Fruit fly (Drosophila melanogaster) whole organism, embryonic: ENCODE results near the gene Actn.

Experiments used
- Aef1 ChIP-seq: fragments of 200-800 bp; sonication (Bioruptor generic); IDR thresholded peaks from 3 replicates; pipeline ENCODE4 v1.3.6; 2022; ENCODE audit warnings: missing biosample characterization, missing genetic modification characterization
- Bteb2 ChIP-seq: fragments of 200-800 bp; sonication (Bioruptor generic); optimal IDR thresholded peaks from 2 replicates; lab custom pipeline; 2016; ENCODE audit warnings: missing biosample characterization, missing genetic modification characterization
- C15 ChIP-seq: fragments of 200-800 bp; sonication (Bioruptor generic); IDR thresholded peaks from 3 replicates; pipeline ENCODE4 v1.3.6; 2022; ENCODE audit warnings: missing biosample characterization, missing genetic modification characterization
- CG10209 ChIP-seq: fragments of 200-800 bp; sonication (Bioruptor generic); optimal IDR thresholded peaks from 3 replicates; lab custom pipeline; 2017; ENCODE audit warnings: missing biosample characterization, mild to moderate bottlenecking, missing genetic modification characterization, missing genetic modification reagents
- CG10274 ChIP-seq: fragments of 200-800 bp; sonication (Bioruptor generic); optimal IDR thresholded peaks from 3 replicates; lab custom pipeline; 2017; ENCODE audit warnings: missing biosample characterization, mild to moderate bottlenecking, missing genetic modification characterization
- CG10366 ChIP-seq: fragments of 200-800 bp; sonication (Bioruptor generic); IDR thresholded peaks from 2 replicates; pipeline ENCODE4 v1.3.6; 2022; ENCODE audit warnings: missing biosample characterization, missing genetic modification characterization
- CG11093 ChIP-seq: fragments of 200-800 bp; sonication (Bioruptor generic); IDR thresholded peaks from 3 replicates; pipeline ENCODE4 v1.3.6; 2022; ENCODE audit warnings: missing biosample characterization, missing genetic modification characterization
- CG13894 ChIP-seq: fragments of 200-800 bp; sonication (Bioruptor generic); optimal IDR thresholded peaks from 3 replicates; lab custom pipeline; 2018; ENCODE audit warnings: missing biosample characterization, mild to moderate bottlenecking, missing genetic modification characterization, moderate library complexity
- CG15011 ChIP-seq: fragments of 200-800 bp; sonication (Bioruptor generic); optimal IDR thresholded peaks from 3 replicates; lab custom pipeline; 2018; ENCODE audit warnings: missing biosample characterization, mild to moderate bottlenecking, missing genetic modification characterization
- CG1529 ChIP-seq: fragments of 200-800 bp; sonication (Bioruptor generic); optimal IDR thresholded peaks from 3 replicates; lab custom pipeline; 2018; ENCODE audit warnings: missing biosample characterization, missing genetic modification characterization
- CG2129 ChIP-seq: fragments of 200-800 bp; sonication (Bioruptor generic); IDR thresholded peaks from 2 replicates; pipeline ENCODE4 v1.3.6; 2022; ENCODE audit warnings: missing biosample characterization, missing genetic modification characterization; ENCODE audit not compliant: partially characterized antibody
- CG2875 ChIP-seq: fragments of 200-800 bp; sonication (Bioruptor generic); optimal IDR thresholded peaks from 2 replicates; lab custom pipeline; 2017; ENCODE audit warnings: missing biosample characterization, mild to moderate bottlenecking, missing genetic modification characterization, missing genetic modification reagents
- CG4404 ChIP-seq: fragments of 200-800 bp; sonication (Bioruptor generic); IDR thresholded peaks from 2 replicates; pipeline ENCODE4 v1.3.6; 2022; ENCODE audit warnings: missing biosample characterization, missing genetic modification characterization
- CG4730 ChIP-seq: fragments of 200-800 bp; sonication (Bioruptor generic); IDR thresholded peaks from 2 replicates; pipeline ENCODE4 v1.3.6; 2022; ENCODE audit warnings: missing biosample characterization, missing genetic modification characterization
- CG6175 ChIP-seq: fragments of 200-800 bp; sonication (Bioruptor generic); IDR thresholded peaks from 3 replicates; pipeline ENCODE4 v1.3.6; 2022; ENCODE audit warnings: missing biosample characterization, missing genetic modification characterization
- CG6765 ChIP-seq: fragments of 200-800 bp; sonication (Bioruptor generic); optimal IDR thresholded peaks from 3 replicates; lab custom pipeline; 2017; ENCODE audit warnings: missing biosample characterization, mild to moderate bottlenecking, missing genetic modification characterization
- CG7271 ChIP-seq: fragments of 200-800 bp; sonication (Bioruptor generic); optimal IDR thresholded peaks from 2 replicates; lab custom pipeline; 2018; ENCODE audit warnings: missing biosample characterization, mild to moderate bottlenecking, missing genetic modification characterization, moderate library complexity
- CG7786 ChIP-seq: fragments of 200-800 bp; sonication (Bioruptor generic); optimal IDR thresholded peaks from 2 replicates; lab custom pipeline; 2016; ENCODE audit warnings: missing biosample characterization, missing genetic modification characterization
- CG9727 ChIP-seq: fragments of 200-800 bp; sonication (Bioruptor generic); optimal IDR thresholded peaks from 3 replicates; lab custom pipeline; 2017; ENCODE audit warnings: missing biosample characterization, mild to moderate bottlenecking, missing genetic modification characterization
- CkIIα-i1 ChIP-seq: fragments of 200-800 bp; sonication (Bioruptor generic); IDR thresholded peaks from 2 replicates; pipeline ENCODE4 v1.3.6; 2022; ENCODE audit warnings: missing biosample characterization, missing genetic modification characterization
- Eip74EF ChIP-seq, 2 experiments: fragments of 200-800 bp in 1 of 2; fragments of >200 bp in 1 of 2; sonication (Bioruptor generic) in 1 of 2; optimal IDR thresholded peaks; 2 replicates each; lab custom pipeline; 2017 to 2019; ENCODE audit warnings: missing biosample characterization in 2 of 2, missing genetic modification characterization in 2 of 2, mild to moderate bottlenecking in 1 of 2, moderate library complexity in 1 of 2
- Ets97D ChIP-seq: fragments of 200-800 bp; sonication (Bioruptor generic); optimal IDR thresholded peaks from 3 replicates; lab custom pipeline; 2016; ENCODE audit warnings: missing biosample characterization, missing genetic modification characterization
- Fer1 ChIP-seq: fragments of 200-800 bp; sonication (Bioruptor generic); optimal IDR thresholded peaks from 2 replicates; lab custom pipeline; 2017; ENCODE audit warnings: missing biosample characterization, mild to moderate bottlenecking, missing genetic modification characterization
- GATAe ChIP-seq: fragments of 200-800 bp; sonication (Bioruptor generic); conservative IDR thresholded peaks from 2 replicates; pipeline ENCODE4 v1.3.6; 2022; ENCODE audit warnings: missing biosample characterization, missing genetic modification characterization
- Gsc ChIP-seq: fragments of 200-800 bp; sonication (Bioruptor generic); IDR thresholded peaks from 2 replicates; pipeline ENCODE4 v1.3.6; 2022; ENCODE audit warnings: missing biosample characterization, missing genetic modification characterization
- HmgD ChIP-seq: fragments of 200-800 bp; sonication (Bioruptor generic); optimal IDR thresholded peaks from 3 replicates; lab custom pipeline; 2016; ENCODE audit warnings: missing biosample characterization, missing genetic modification characterization
- HmgZ ChIP-seq: fragments of 200-800 bp; sonication (Bioruptor generic); optimal IDR thresholded peaks from 2 replicates; lab custom pipeline; 2018; ENCODE audit warnings: missing biosample characterization, mild to moderate bottlenecking, missing genetic modification characterization
- Hr78 ChIP-seq, 2 experiments: fragments of 200-800 bp in 1 of 2; fragments of >200 bp in 1 of 2; sonication (Bioruptor generic) in 1 of 2; optimal IDR thresholded peaks; 2 replicates each; lab custom pipeline; 2017 to 2019; ENCODE audit warnings: missing biosample characterization in 2 of 2, missing genetic modification characterization in 2 of 2, mild to moderate bottlenecking in 1 of 2, moderate library complexity in 1 of 2
- NC2α ChIP-seq: fragments of 200-800 bp; sonication (Bioruptor generic); optimal IDR thresholded peaks from 2 replicates; lab custom pipeline; 2016; ENCODE audit warnings: missing biosample characterization, missing genetic modification characterization
- NFAT ChIP-seq: fragments of 200-800 bp; sonication (Bioruptor generic); IDR thresholded peaks from 2 replicates; pipeline ENCODE4 v1.3.6; 2022; ENCODE audit warnings: missing biosample characterization, missing genetic modification characterization
- Oaz ChIP-seq: fragments of 200-800 bp; sonication (Bioruptor generic); IDR thresholded peaks from 2 replicates; pipeline ENCODE4 v1.3.6; 2022; ENCODE audit warnings: missing biosample characterization, missing genetic modification characterization
- Sry-β ChIP-seq: fragments of 200-800 bp; sonication (Bioruptor generic); optimal IDR thresholded peaks from 2 replicates; lab custom pipeline; 2018; ENCODE audit warnings: missing biosample characterization, mild to moderate bottlenecking, missing genetic modification characterization, moderate library complexity
- YL-1 ChIP-seq: fragments of 200-800 bp; sonication (Bioruptor generic); optimal IDR thresholded peaks from 3 replicates; lab custom pipeline; 2017; ENCODE audit warnings: missing biosample characterization, mild to moderate bottlenecking, missing genetic modification characterization
- amos ChIP-seq: fragments of 200-800 bp; sonication (Bioruptor generic); IDR thresholded peaks from 2 replicates; pipeline ENCODE4 v1.3.6; 2022; ENCODE audit warnings: missing biosample characterization, missing genetic modification characterization; ENCODE audit not compliant: partially characterized antibody
- ase ChIP-seq: fragments of 200-800 bp; sonication (Bioruptor generic); IDR thresholded peaks from 3 replicates; pipeline ENCODE4 v1.3.6; 2022; ENCODE audit warnings: missing biosample characterization, missing genetic modification characterization
- bcd ChIP-seq: fragments of 200-800 bp; sonication (Bioruptor generic); optimal IDR thresholded peaks from 2 replicates; lab custom pipeline; 2017; ENCODE audit warnings: missing biosample characterization, mild to moderate bottlenecking, missing genetic modification characterization
- br ChIP-seq: fragments of >200 bp; optimal IDR thresholded peaks from 2 replicates; lab custom pipeline; 2017
- dimm ChIP-seq: fragments of 200-800 bp; sonication (Bioruptor generic); IDR thresholded peaks from 2 replicates; pipeline ENCODE4 v1.3.6; 2022; ENCODE audit warnings: missing biosample characterization, missing genetic modification characterization
- disco-r ChIP-seq: fragments of 200-800 bp; sonication (Bioruptor generic); optimal IDR thresholded peaks from 2 replicates; lab custom pipeline; 2016; ENCODE audit warnings: missing biosample characterization, missing genetic modification characterization
- ems ChIP-seq: fragments of 200-800 bp; sonication (Bioruptor generic); optimal IDR thresholded peaks from 3 replicates; lab custom pipeline; 2016; ENCODE audit warnings: missing biosample characterization, missing genetic modification characterization
- ham ChIP-seq: fragments of 200-800 bp; sonication (Bioruptor generic); IDR thresholded peaks from 2 replicates; pipeline ENCODE4 v1.3.6; 2022; ENCODE audit warnings: missing biosample characterization, missing genetic modification characterization
- inv ChIP-seq: fragments of 200-800 bp; sonication (Bioruptor generic); IDR thresholded peaks from 2 replicates; pipeline ENCODE4 v1.3.6; 2022; ENCODE audit warnings: missing biosample characterization, missing genetic modification characterization; ENCODE audit not compliant: partially characterized antibody
- jing ChIP-seq: fragments of 200-800 bp; sonication (Bioruptor generic); optimal IDR thresholded peaks from 2 replicates; lab custom pipeline; 2018; ENCODE audit warnings: missing biosample characterization, mild to moderate bottlenecking, missing genetic modification characterization
- onecut ChIP-seq: fragments of 200-800 bp; sonication (Bioruptor generic); IDR thresholded peaks from 2 replicates; pipeline ENCODE4 v1.3.6; 2022; ENCODE audit warnings: missing biosample characterization, missing genetic modification characterization
- sens-2 ChIP-seq: fragments of 200-800 bp; sonication (Bioruptor generic); IDR thresholded peaks from 2 replicates; pipeline ENCODE4 v1.3.6; 2022; ENCODE audit warnings: missing biosample characterization, missing genetic modification characterization
- slou ChIP-seq: fragments of 200-800 bp; sonication (Bioruptor generic); optimal IDR thresholded peaks from 3 replicates; lab custom pipeline; 2016; ENCODE audit warnings: missing biosample characterization, missing genetic modification characterization
- stc ChIP-seq: fragments of 200-800 bp; sonication (Bioruptor generic); IDR thresholded peaks from 2 replicates; pipeline ENCODE4 v1.3.6; 2022; ENCODE audit warnings: missing biosample characterization, missing genetic modification characterization
- stwl ChIP-seq: fragments of 200-800 bp; sonication (Bioruptor generic); optimal IDR thresholded peaks from 3 replicates; lab custom pipeline; 2018; ENCODE audit warnings: missing biosample characterization, mild to moderate bottlenecking, missing genetic modification characterization, moderate library complexity
- tll ChIP-seq, 2 experiments: fragments of 200-800 bp in 1 of 2; fragments of >200 bp in 1 of 2; sonication (Bioruptor generic) in 1 of 2; optimal IDR thresholded peaks; 2 replicates each; lab custom pipeline; 2017 to 2019; ENCODE audit warnings: missing biosample characterization in 2 of 2, missing genetic modification characterization in 2 of 2, mild to moderate bottlenecking in 1 of 2, moderate library complexity in 1 of 2
- wdn ChIP-seq: fragments of 200-800 bp; sonication (Bioruptor generic); IDR thresholded peaks from 2 replicates; pipeline ENCODE4 v1.3.6; 2022; ENCODE audit warnings: missing biosample characterization, missing genetic modification characterization

Actn gene

DNA sequence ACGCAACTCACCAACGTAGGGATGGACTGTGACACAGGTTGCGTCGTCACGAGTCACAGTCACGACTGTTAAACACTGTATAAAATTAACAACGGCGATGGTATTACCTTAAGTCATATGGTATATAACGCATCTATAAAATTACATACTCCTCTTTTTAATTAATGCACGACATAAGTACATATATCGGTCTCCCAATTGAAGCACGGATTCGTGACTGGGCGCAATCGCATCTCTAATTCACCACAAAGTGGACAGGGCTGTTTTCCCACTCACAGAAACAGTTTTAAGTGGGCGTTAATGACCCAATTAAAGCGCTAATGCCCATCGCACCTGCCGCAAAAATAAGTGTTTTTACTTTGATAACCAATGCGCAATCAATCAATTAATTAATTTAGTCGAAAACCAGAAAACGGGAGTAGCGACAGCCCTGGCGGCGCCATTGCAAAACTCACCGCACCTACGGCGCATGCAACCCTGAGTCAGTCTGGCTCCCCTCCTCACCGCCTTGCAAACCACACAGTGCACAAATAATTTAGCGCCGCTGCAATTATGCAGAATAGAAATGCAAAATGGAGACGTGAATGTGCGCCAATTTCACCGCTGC is 696 bp downstream of the Actn start, which contains the start of gene CG4313 (continued):
- TF ChIP-seq onecut (GFP tag; lab: Robert Waterston, UW) = no peak
- TF ChIP-seq Ets97D (GFP tag; lab: Kevin White, UChicago) = peak; percentile 42
- no peak for TF ChIP-seq CG6765 (GFP tag; lab: Kevin White, UChicago)
- TF ChIP-seq CG10274 (GFP tag; lab: Kevin White, UChicago) = no peak
- TF ChIP-seq YL-1 (GFP tag; lab: Kevin White, UChicago) = peak; percentile 66
- peak; percentile 1 for TF ChIP-seq NC2α
- TF ChIP-seq C15 = 0 out of 3 replicates have a peak, but pooled peaks have one; percentile 11
- no peak for TF ChIP-seq br (lab: Kevin White, UChicago)
- TF ChIP-seq NFAT (GFP tag; lab: Robert Waterston, UW) = peak; percentile 50; the same call in 1 of the 2 replicates
- TF ChIP-seq CG9727 = peak; percentile 70
- TF ChIP-seq stc = no peak
- TF ChIP-seq disco-r (GFP tag; lab: Kevin White, UChicago) = peak; percentile 61
- TF ChIP-seq dimm (GFP tag; lab: Robert Waterston, UW) = no peak
- TF ChIP-seq CG4730 (GFP tag; lab: Robert Waterston, UW) = peak; percentile 33; the same call in 1 of the 2 replicates
- TF ChIP-seq jing (GFP tag; lab: Kevin White, UChicago) = no peak
- TF ChIP-seq ham (GFP tag; lab: Robert Waterston, UW) = no peak
- peak; percentile 62 for TF ChIP-seq CG4404 (GFP tag; lab: Robert Waterston, UW)
- TF ChIP-seq CG15011 = no peak
- TF ChIP-seq CG2875 = peak; percentile 25
- peak; percentile 74 for TF ChIP-seq CG7786 (GFP tag; lab: Kevin White, UChicago)
- TF ChIP-seq Bteb2 = peak; percentile 23
- TF ChIP-seq Hr78 (GFP tag; optimal IDR thresholded peaks at IDR 0.05; lab: Kevin White, UChicago) = no peak
- no peak for TF ChIP-seq CG1529 (GFP tag; lab: Kevin White, UChicago)
- TF ChIP-seq HmgD (GFP tag; lab: Kevin White, UChicago) = no peak
- no peak for TF ChIP-seq CG11093 (GFP tag; lab: Robert Waterston, UW)
- no peak for TF ChIP-seq slou (GFP tag; lab: Kevin White, UChicago)
- TF ChIP-seq bcd (GFP tag; lab: Kevin White, UChicago) = peak; percentile 68
- peak; percentile 67 for TF ChIP-seq CG10209
- TF ChIP-seq GATAe (GFP tag; lab: Robert Waterston, UW) = no peak; the same call in 1 of the 2 replicates
- no peak for TF ChIP-seq CG6175
- TF ChIP-seq CkIIα-i1 (GFP tag; lab: Robert Waterston, UW) = no peak
- TF ChIP-seq sens-2 (GFP tag; lab: Robert Waterston, UW) = no peak
- peak; percentile 45; the same call in 1 of the 2 replicates for TF ChIP-seq CG10366 (GFP tag; lab: Robert Waterston, UW)
- TF ChIP-seq CG13894 (tag; lab: Kevin White, UChicago) = peak; percentile 60
- TF ChIP-seq Gsc (GFP tag; lab: Robert Waterston, UW) = no peak
- TF ChIP-seq Oaz (GFP tag; lab: Robert Waterston, UW) = peak; percentile 53; the same call in 1 of the 2 replicates
- peak; percentile 66 for TF ChIP-seq ems (GFP tag; lab: Kevin White, UChicago)
- no peak for TF ChIP-seq Eip74EF (GFP tag; optimal IDR thresholded peaks at IDR 0.05; lab: Kevin White, UChicago)
- TF ChIP-seq CG2129 (GFP tag; lab: Robert Waterston, UW) = peak; percentile 88
- peak in 1 of 2 experiments; percentile 34 for TF ChIP-seq tll (GFP tag; optimal IDR thresholded peaks at IDR 0.05; lab: Kevin White, UChicago)
- peak; percentile 83 for TF ChIP-seq amos (GFP tag; lab: Robert Waterston, UW)
- TF ChIP-seq Aef1 (GFP tag; lab: Robert Waterston, UW) = peak; percentile 61
- peak; percentile 68 for TF ChIP-seq HmgZ (tag; lab: Kevin White, UChicago)
- peak; percentile 63 for TF ChIP-seq Fer1 (GFP tag; lab: Kevin White, UChicago)
- TF ChIP-seq inv = peak; percentile 89
- 0 out of 2 replicates have a peak, but pooled peaks have one; percentile 22 for TF ChIP-seq wdn
- TF ChIP-seq stwl (tag; lab: Kevin White, UChicago) = peak; percentile 24
- no peak for TF ChIP-seq ase (GFP tag; lab: Robert Waterston, UW)
- peak; percentile 80 for TF ChIP-seq Sry-β (GFP tag; lab: Kevin White, UChicago)
- TF ChIP-seq CG7271 (tag; lab: Kevin White, UChicago) = no peak
